Fruit fly (Drosophila melanogaster) whole organism, embryonic: Measurements from ENCODE around the gene CG4770.

Experiments
- Asciz ChIP-seq: fragments of 200-800 bp; sonication (Bioruptor generic); optimal IDR thresholded peaks from 2 replicates; lab custom pipeline; 2017; ENCODE audit warnings: missing biosample characterization, mild to moderate bottlenecking, missing genetic modification characterization, missing genetic modification reagents
- CG11504 ChIP-seq: fragments of 200-800 bp; sonication (Bioruptor generic); optimal IDR thresholded peaks from 3 replicates; lab custom pipeline; 2019; ENCODE audit warnings: missing biosample characterization, mild to moderate bottlenecking, missing genetic modification characterization, moderate library complexity
- CG12391 ChIP-seq: fragments of 200-800 bp; sonication (Bioruptor generic); optimal IDR thresholded peaks from 3 replicates; lab custom pipeline; 2018; ENCODE audit warnings: missing biosample characterization, mild to moderate bottlenecking, missing genetic modification characterization, moderate library complexity
- CG12769 ChIP-seq: fragments of 200-800 bp; sonication (Bioruptor generic); optimal IDR thresholded peaks from 2 replicates; lab custom pipeline; 2019; ENCODE audit warnings: missing biosample characterization, mild to moderate bottlenecking, missing genetic modification characterization, moderate library complexity
- CG14014 ChIP-seq: fragments of 200-800 bp; sonication (Bioruptor generic); IDR thresholded peaks from 2 replicates; pipeline ENCODE4 v1.3.6; 2022; ENCODE audit warnings: missing biosample characterization, missing genetic modification characterization
- CG15073 ChIP-seq: fragments of 200-800 bp; sonication (Bioruptor generic); optimal IDR thresholded peaks from 2 replicates; lab custom pipeline; 2016; ENCODE audit warnings: missing biosample characterization, missing genetic modification characterization
- CG1602 ChIP-seq: fragments of 200-800 bp; sonication (Bioruptor generic); optimal IDR thresholded peaks from 3 replicates; lab custom pipeline; 2016; ENCODE audit warnings: missing biosample characterization, missing genetic modification characterization
- CG1603 ChIP-seq: fragments of 200-800 bp; sonication (Bioruptor generic); optimal IDR thresholded peaks from 2 replicates; lab custom pipeline; 2019; ENCODE audit warnings: missing biosample characterization, mild to moderate bottlenecking, missing genetic modification characterization, moderate library complexity
- CG1647 ChIP-seq: fragments of 200-800 bp; sonication (Bioruptor generic); optimal IDR thresholded peaks from 3 replicates; lab custom pipeline; 2016; ENCODE audit warnings: missing biosample characterization, missing genetic modification characterization
- CG16779 ChIP-seq: fragments of 200-800 bp; sonication (Bioruptor generic); IDR thresholded peaks from 2 replicates; pipeline ENCODE4 v1.3.6; 2022; ENCODE audit warnings: missing biosample characterization, missing genetic modification characterization
- CG17328 ChIP-seq: fragments of 200-800 bp; sonication (Bioruptor generic); IDR thresholded peaks from 2 replicates; pipeline ENCODE4 v1.3.6; 2022; ENCODE audit warnings: missing biosample characterization, missing genetic modification characterization
- CG17568 ChIP-seq: fragments of 200-800 bp; sonication (Bioruptor generic); optimal IDR thresholded peaks from 2 replicates; lab custom pipeline; 2018; ENCODE audit warnings: missing biosample characterization, mild to moderate bottlenecking, missing genetic modification characterization, moderate library complexity
- CG33213 ChIP-seq: fragments of 200-800 bp; sonication (Bioruptor generic); optimal IDR thresholded peaks from 3 replicates; lab custom pipeline; 2016; ENCODE audit warnings: missing biosample characterization, missing genetic modification characterization
- CG34376 ChIP-seq: fragments of 200-800 bp; sonication (Bioruptor generic); optimal IDR thresholded peaks from 2 replicates; lab custom pipeline; 2018; ENCODE audit warnings: missing biosample characterization, mild to moderate bottlenecking, missing genetic modification characterization
- CG3847 ChIP-seq: fragments of 200-800 bp; sonication (Bioruptor generic); IDR thresholded peaks from 2 replicates; pipeline ENCODE4 v1.3.6; 2022; ENCODE audit warnings: missing biosample characterization, missing genetic modification characterization
- CG5953 ChIP-seq: fragments of 200-800 bp; sonication (Bioruptor generic); IDR thresholded peaks from 2 replicates; pipeline ENCODE4 v1.3.6; 2022; ENCODE audit warnings: missing biosample characterization, missing genetic modification characterization
- CG6689 ChIP-seq: fragments of 200-800 bp; sonication (Bioruptor generic); IDR thresholded peaks from 2 replicates; pipeline ENCODE4 v1.3.6; 2022; ENCODE audit warnings: missing biosample characterization, missing genetic modification characterization
- CG6791 ChIP-seq: fragments of 200-800 bp; sonication (Bioruptor generic); IDR thresholded peaks from 3 replicates; pipeline ENCODE4 v1.3.6; 2022; ENCODE audit warnings: missing biosample characterization, missing genetic modification characterization; ENCODE audit not compliant: partially characterized antibody
- CG8281 ChIP-seq: fragments of 200-800 bp; sonication (Bioruptor generic); optimal IDR thresholded peaks from 2 replicates; lab custom pipeline; 2018; ENCODE audit warnings: missing biosample characterization, mild to moderate bottlenecking, missing genetic modification characterization, moderate library complexity
- CG8944 ChIP-seq: fragments of 200-800 bp; sonication (Bioruptor generic); optimal IDR thresholded peaks from 3 replicates; lab custom pipeline; 2016; ENCODE audit warnings: missing biosample characterization, missing genetic modification characterization
- Dad ChIP-seq: fragments of 200-800 bp; sonication (Bioruptor generic); optimal IDR thresholded peaks from 3 replicates; lab custom pipeline; 2016; ENCODE audit warnings: missing biosample characterization, missing genetic modification characterization
- GATAe ChIP-seq: fragments of 200-800 bp; sonication (Bioruptor generic); conservative IDR thresholded peaks from 2 replicates; pipeline ENCODE4 v1.3.6; 2022; ENCODE audit warnings: missing biosample characterization, missing genetic modification characterization
- Hand ChIP-seq: fragments of 200-800 bp; sonication (Bioruptor generic); optimal IDR thresholded peaks from 2 replicates; lab custom pipeline; 2017; ENCODE audit warnings: mild to moderate bottlenecking, missing biosample characterization, missing genetic modification reagents, missing genetic modification characterization
- Lhr ChIP-seq: fragments of 200-800 bp; sonication (Bioruptor generic); optimal IDR thresholded peaks from 3 replicates; lab custom pipeline; 2017; ENCODE audit warnings: mild to moderate bottlenecking, missing biosample characterization, missing genetic modification reagents, missing genetic modification characterization
- Lpt ChIP-seq: fragments of >200 bp; optimal IDR thresholded peaks from 2 replicates; lab custom pipeline; 2018; ENCODE audit warnings: missing biosample characterization, missing genetic modification characterization
- Myb ChIP-seq: fragments of 200-800 bp; sonication (Bioruptor generic); optimal IDR thresholded peaks from 2 replicates; lab custom pipeline; 2016; ENCODE audit warnings: missing biosample characterization, missing genetic modification characterization
- Neu2 ChIP-seq: fragments of 200-800 bp; sonication (Bioruptor generic); optimal IDR thresholded peaks from 3 replicates; lab custom pipeline; 2016; ENCODE audit warnings: missing biosample characterization, missing genetic modification characterization, borderline replicate concordance
- ap ChIP-seq: fragments of 200-800 bp; sonication (Bioruptor generic); IDR thresholded peaks from 2 replicates; pipeline ENCODE4 v1.3.6; 2022; ENCODE audit warnings: missing biosample characterization, missing genetic modification characterization
- az2 ChIP-seq: fragments of 200-800 bp; sonication (Bioruptor generic); optimal IDR thresholded peaks from 3 replicates; lab custom pipeline; 2016; ENCODE audit warnings: missing biosample characterization, missing genetic modification characterization
- bbx ChIP-seq: fragments of 200-800 bp; sonication (Bioruptor generic); IDR thresholded peaks from 2 replicates; pipeline ENCODE4 v1.3.6; 2022; ENCODE audit warnings: missing biosample characterization, missing genetic modification characterization; ENCODE audit not compliant: partially characterized antibody
- cato ChIP-seq: fragments of 200-800 bp; sonication (Bioruptor generic); optimal IDR thresholded peaks from 2 replicates; lab custom pipeline; 2016; ENCODE audit warnings: missing biosample characterization, missing genetic modification characterization, borderline replicate concordance
- corto ChIP-seq: fragments of 200-800 bp; sonication (Bioruptor generic); optimal IDR thresholded peaks from 2 replicates; lab custom pipeline; 2016; ENCODE audit warnings: missing biosample characterization, mild to moderate bottlenecking, missing genetic modification characterization, moderate library complexity
- crc ChIP-seq: fragments of 200-800 bp; sonication (Bioruptor generic); optimal IDR thresholded peaks from 2 replicates; lab custom pipeline; 2016; ENCODE audit warnings: missing biosample characterization, missing genetic modification characterization
- cwo ChIP-seq: fragments of 200-800 bp; sonication (Bioruptor generic); optimal IDR thresholded peaks from 3 replicates; lab custom pipeline; 2017; ENCODE audit warnings: missing biosample characterization, missing genetic modification characterization, mild to moderate bottlenecking, moderate library complexity, missing genetic modification reagents
- emc ChIP-seq: fragments of 200-800 bp; sonication (Bioruptor generic); optimal IDR thresholded peaks from 2 replicates; lab custom pipeline; 2016; ENCODE audit warnings: missing biosample characterization, missing genetic modification characterization
- gsb-n ChIP-seq: fragments of 200-800 bp; sonication (Bioruptor generic); optimal IDR thresholded peaks from 3 replicates; lab custom pipeline; 2018; ENCODE audit warnings: missing biosample characterization, mild to moderate bottlenecking, missing genetic modification characterization
- hkb ChIP-seq, 2 experiments: fragments of 200-800 bp in 1 of 2; fragments of >200 bp in 1 of 2; sonication (Bioruptor generic) in 1 of 2; IDR thresholded peaks in 1 of 2; optimal IDR thresholded peaks in 1 of 2; 2 replicates each; pipeline versions ENCODE4 v1.3.6 to Lab custom; 2017 to 2022; ENCODE audit warnings: missing biosample characterization in 1 of 2, missing genetic modification characterization in 1 of 2
- jumu ChIP-seq: fragments of 200-800 bp; sonication (Bioruptor generic); optimal IDR thresholded peaks from 3 replicates; lab custom pipeline; 2016; ENCODE audit warnings: missing biosample characterization, missing genetic modification characterization
- kni ChIP-seq: fragments of 200-800 bp; sonication (Bioruptor generic); optimal IDR thresholded peaks from 3 replicates; lab custom pipeline; 2017; ENCODE audit warnings: mild to moderate bottlenecking, missing biosample characterization, missing genetic modification reagents, missing genetic modification characterization
- lmd ChIP-seq: fragments of 200-800 bp; sonication (Bioruptor generic); IDR thresholded peaks from 2 replicates; pipeline ENCODE4 v1.3.6; 2022; ENCODE audit warnings: missing biosample characterization, missing genetic modification characterization
- mld ChIP-seq: fragments of 200-800 bp; sonication (Bioruptor generic); IDR thresholded peaks from 3 replicates; pipeline ENCODE4 v1.3.6; 2022; ENCODE audit warnings: missing biosample characterization, missing genetic modification characterization; ENCODE audit not compliant: partially characterized antibody
- pb ChIP-seq: fragments of 200-800 bp; sonication (Bioruptor generic); optimal IDR thresholded peaks from 3 replicates; lab custom pipeline; 2016; ENCODE audit warnings: missing biosample characterization, missing genetic modification characterization
- pita ChIP-seq: fragments of 200-800 bp; sonication (Bioruptor generic); optimal IDR thresholded peaks from 2 replicates; lab custom pipeline; 2017; ENCODE audit warnings: missing biosample characterization, mild to moderate bottlenecking, missing genetic modification characterization
- psq ChIP-seq: fragments of 200-800 bp; sonication (Bioruptor generic); optimal IDR thresholded peaks from 2 replicates; lab custom pipeline; 2017; ENCODE audit warnings: missing biosample characterization, missing genetic modification characterization
- pum ChIP-seq: fragments of 200-800 bp; sonication (Bioruptor generic); optimal IDR thresholded peaks from 2 replicates; lab custom pipeline; 2016; ENCODE audit warnings: missing biosample characterization, missing genetic modification characterization
- slbo ChIP-seq: fragments of 200-800 bp; sonication (Bioruptor generic); IDR thresholded peaks from 2 replicates; pipeline ENCODE4 v1.3.6; 2022; ENCODE audit warnings: missing biosample characterization, missing genetic modification characterization
- stwl ChIP-seq: fragments of 200-800 bp; sonication (Bioruptor generic); optimal IDR thresholded peaks from 3 replicates; lab custom pipeline; 2018; ENCODE audit warnings: missing biosample characterization, mild to moderate bottlenecking, missing genetic modification characterization, moderate library complexity
- tx ChIP-seq: fragments of 200-800 bp; sonication (Bioruptor generic); optimal IDR thresholded peaks from 2 replicates; lab custom pipeline; 2016; ENCODE audit warnings: missing biosample characterization, missing genetic modification characterization
- zfh1 ChIP-seq: fragments of 200-800 bp; sonication (Bioruptor generic); IDR thresholded peaks from 3 replicates; pipeline ENCODE4 v1.3.6; 2022; ENCODE audit warnings: missing biosample characterization, missing genetic modification characterization
- zfh2 ChIP-seq: fragments of 200-800 bp; sonication (Bioruptor generic); optimal IDR thresholded peaks from 2 replicates; lab custom pipeline; 2016; ENCODE audit warnings: missing biosample characterization, missing genetic modification characterization

Gene CG4770

dm6 chr3R:19908863-19909343 is 9.4 kb upstream of the CG4770 start (continued):
- TF ChIP-seq CG12391 = peak; percentile 80
- no peak for TF ChIP-seq kni (GFP tag; lab: Kevin White, UChicago)
- peak; percentile 86 for TF ChIP-seq CG11504 (tag; lab: Kevin White, UChicago)
- TF ChIP-seq CG8944 (GFP tag; lab: Kevin White, UChicago) = peak; percentile 78
- TF ChIP-seq corto (GFP tag; lab: Kevin White, UChicago) = peak; percentile 26
- TF ChIP-seq gsb-n (tag; lab: Kevin White, UChicago) = peak; percentile 71
- peak; percentile 68; the same call in 1 of the 2 replicates for TF ChIP-seq CG16779
- peak; percentile 87 for TF ChIP-seq CG6689 (GFP tag; lab: Robert Waterston, UW)
- no peak for TF ChIP-seq hkb (optimal IDR thresholded peaks at IDR 0.05; lab: Kevin White, UChicago)
- peak; percentile 87 for TF ChIP-seq hkb (GFP tag; IDR thresholded peaks at IDR 0.05; lab: Robert Waterston, UW)
- TF ChIP-seq GATAe (GFP tag; lab: Robert Waterston, UW) = peak; percentile 38; the same call in 1 of the 2 replicates
- peak; percentile 81 for TF ChIP-seq CG14014 (GFP tag; lab: Robert Waterston, UW)
- peak; percentile 78 for TF ChIP-seq CG3847 (GFP tag; lab: Robert Waterston, UW)
- TF ChIP-seq CG17568 (GFP tag; lab: Kevin White, UChicago) = peak; percentile 77
- TF ChIP-seq stwl = no peak
- TF ChIP-seq CG6791 (GFP tag; lab: Robert Waterston, UW) = no peak
- TF ChIP-seq CG17328 (GFP tag; lab: Robert Waterston, UW) = peak; percentile 91
- no peak for TF ChIP-seq bbx (GFP tag; lab: Robert Waterston, UW)
- no peak for TF ChIP-seq Lhr
- no peak for TF ChIP-seq Neu2 (GFP tag; lab: Kevin White, UChicago)
- TF ChIP-seq ap (GFP tag; lab: Robert Waterston, UW) = peak; percentile 67; the same call in 1 of the 2 replicates
- peak; percentile 82 for TF ChIP-seq CG1647 (GFP tag; lab: Kevin White, UChicago)
- peak; percentile 34 for TF ChIP-seq emc (GFP tag; lab: Kevin White, UChicago)
- TF ChIP-seq CG1602 (GFP tag; lab: Kevin White, UChicago) = peak; percentile 71
- TF ChIP-seq CG34376 = peak; percentile 83
- TF ChIP-seq CG33213 (GFP tag; lab: Kevin White, UChicago) = peak; percentile 66
- TF ChIP-seq CG5953 (GFP tag; lab: Robert Waterston, UW) = peak; percentile 79
- peak; percentile 34 for TF ChIP-seq CG8281 (tag; lab: Kevin White, UChicago)
- peak; percentile 74 for TF ChIP-seq Dad
- TF ChIP-seq Myb (GFP tag; lab: Kevin White, UChicago) = peak; percentile 65
- TF ChIP-seq cwo (GFP tag; lab: Kevin White, UChicago) = peak; percentile 79
- TF ChIP-seq CG12769 (tag; lab: Kevin White, UChicago) = peak; percentile 87
- peak; percentile 69 for TF ChIP-seq cato (GFP tag; lab: Kevin White, UChicago)
- TF ChIP-seq psq = peak; percentile 24
- peak; percentile 82 for TF ChIP-seq tx (GFP tag; lab: Kevin White, UChicago)
- peak; percentile 89 for TF ChIP-seq az2
- TF ChIP-seq Hand (GFP tag; lab: Kevin White, UChicago) = peak; percentile 56
- no peak for TF ChIP-seq pita (GFP tag; lab: Kevin White, UChicago)
- peak; percentile 87 for TF ChIP-seq zfh1 (GFP tag; lab: Robert Waterston, UW)
- TF ChIP-seq crc (GFP tag; lab: Kevin White, UChicago) = peak; percentile 64
- TF ChIP-seq pb (GFP tag; lab: Kevin White, UChicago) = peak; percentile 70
- TF ChIP-seq jumu (GFP tag; lab: Kevin White, UChicago) = peak; percentile 72
- TF ChIP-seq Lpt (GFP tag; lab: Kevin White, UChicago) = no peak
- TF ChIP-seq CG15073 (GFP tag; lab: Kevin White, UChicago) = peak; percentile 16
- TF ChIP-seq mld = no peak
- peak; percentile 82 for TF ChIP-seq zfh2
- TF ChIP-seq CG1603 (tag; lab: Kevin White, UChicago) = peak; percentile 90
- peak; percentile 72 for TF ChIP-seq Asciz
- peak; percentile 87 for TF ChIP-seq lmd (GFP tag; lab: Robert Waterston, UW)
- peak; percentile 64 for TF ChIP-seq pum
- peak; percentile 93 for TF ChIP-seq slbo
